Fruit fly (Drosophila melanogaster) whole organism, embryonic: ENCODE results near the gene CG17349.
A peak's percentile ranks its signal among the peaks of the same experiment; 100 is the strongest.

Source experiments
- BEAF-32 ChIP-seq: fragments of 200-800 bp; sonication (Bioruptor generic); optimal IDR thresholded peaks from 3 replicates; lab custom pipeline; 2017; ENCODE audit warnings: missing biosample characterization, missing genetic modification characterization, mild to moderate bottlenecking, moderate library complexity, missing genetic modification reagents
- Bdp1 ChIP-seq: fragments of 200-800 bp; sonication (Bioruptor generic); optimal IDR thresholded peaks from 3 replicates; lab custom pipeline; 2016; ENCODE audit warnings: missing biosample characterization, missing genetic modification characterization
- CG10267 ChIP-seq: fragments of 200-800 bp; sonication (Bioruptor generic); optimal IDR thresholded peaks from 2 replicates; lab custom pipeline; 2018; ENCODE audit warnings: missing biosample characterization, mild to moderate bottlenecking, missing genetic modification characterization, moderate library complexity
- CG10979 ChIP-seq: fragments of 200-800 bp; sonication (Bioruptor generic); optimal IDR thresholded peaks from 2 replicates; lab custom pipeline; 2018; ENCODE audit warnings: missing biosample characterization, mild to moderate bottlenecking, missing genetic modification characterization, moderate library complexity
- CG11695 ChIP-seq: fragments of 200-800 bp; sonication (Bioruptor generic); IDR thresholded peaks from 3 replicates; pipeline ENCODE4 v1.3.6; 2022; ENCODE audit warnings: missing biosample characterization, missing genetic modification characterization
- CG12744 ChIP-seq: fragments of 200-800 bp; sonication (Bioruptor generic); optimal IDR thresholded peaks from 2 replicates; lab custom pipeline; 2016; ENCODE audit warnings: missing biosample characterization, missing genetic modification characterization
- CG13287 ChIP-seq: fragments of 200-800 bp; sonication (Bioruptor generic); IDR thresholded peaks from 2 replicates; pipeline ENCODE4 v1.3.6; 2022; ENCODE audit warnings: missing biosample characterization, missing genetic modification characterization; ENCODE audit not compliant: partially characterized antibody
- CG14710 ChIP-seq: fragments of 200-800 bp; sonication (Bioruptor generic); optimal IDR thresholded peaks from 3 replicates; lab custom pipeline; 2019; ENCODE audit warnings: missing biosample characterization, mild to moderate bottlenecking, missing genetic modification characterization, moderate library complexity
- CG15269 ChIP-seq: fragments of 200-800 bp; sonication (Bioruptor generic); optimal IDR thresholded peaks from 2 replicates; lab custom pipeline; 2018; ENCODE audit warnings: missing biosample characterization, mild to moderate bottlenecking, missing genetic modification characterization, moderate library complexity
- CG15696 ChIP-seq: fragments of 200-800 bp; sonication (Bioruptor generic); optimal IDR thresholded peaks from 2 replicates; lab custom pipeline; 2019; ENCODE audit warnings: missing biosample characterization, mild to moderate bottlenecking, missing genetic modification characterization, moderate library complexity
- CG17359 ChIP-seq: fragments of 200-800 bp; sonication (Bioruptor generic); optimal IDR thresholded peaks from 3 replicates; lab custom pipeline; 2018; ENCODE audit warnings: missing biosample characterization, mild to moderate bottlenecking, missing genetic modification characterization, moderate library complexity
- CG2120 ChIP-seq: fragments of 200-800 bp; sonication (Bioruptor generic); optimal IDR thresholded peaks from 3 replicates; lab custom pipeline; 2016; ENCODE audit warnings: missing biosample characterization, missing genetic modification characterization
- CG2199 ChIP-seq: fragments of 200-800 bp; sonication (Bioruptor generic); IDR thresholded peaks from 3 replicates; pipeline ENCODE4 v1.3.6; 2022; ENCODE audit warnings: missing biosample characterization, missing genetic modification characterization
- CG30403 ChIP-seq: fragments of 200-800 bp; sonication (Bioruptor generic); optimal IDR thresholded peaks from 3 replicates; lab custom pipeline; 2016; ENCODE audit warnings: missing biosample characterization, missing genetic modification characterization
- CG31441 ChIP-seq: fragments of 200-800 bp; sonication (Bioruptor generic); IDR thresholded peaks from 2 replicates; pipeline ENCODE4 v1.3.6; 2022; ENCODE audit warnings: missing biosample characterization, missing genetic modification characterization
- CG4360 ChIP-seq: fragments of 200-800 bp; sonication (Bioruptor generic); IDR thresholded peaks from 2 replicates; pipeline ENCODE4 v1.3.6; 2022; ENCODE audit warnings: missing biosample characterization, missing genetic modification characterization
- CG4424 ChIP-seq: fragments of 200-800 bp; sonication (Bioruptor generic); optimal IDR thresholded peaks from 3 replicates; lab custom pipeline; 2016; ENCODE audit warnings: missing biosample characterization, missing genetic modification characterization
- CG6813 ChIP-seq: fragments of 200-800 bp; sonication (Bioruptor generic); optimal IDR thresholded peaks from 2 replicates; lab custom pipeline; 2017; ENCODE audit warnings: missing biosample characterization, missing genetic modification characterization, mild to moderate bottlenecking, moderate library complexity, missing genetic modification reagents
- CG7372 ChIP-seq: fragments of 200-800 bp; sonication (Bioruptor generic); IDR thresholded peaks from 2 replicates; pipeline ENCODE4 v1.3.6; 2022; ENCODE audit warnings: missing biosample characterization, missing genetic modification characterization
- CG7786 ChIP-seq: fragments of 200-800 bp; sonication (Bioruptor generic); optimal IDR thresholded peaks from 2 replicates; lab custom pipeline; 2016; ENCODE audit warnings: missing biosample characterization, missing genetic modification characterization
- CG7839 ChIP-seq: fragments of 200-800 bp; sonication (Bioruptor generic); optimal IDR thresholded peaks from 3 replicates; lab custom pipeline; 2018; ENCODE audit warnings: missing biosample characterization, mild to moderate bottlenecking, missing genetic modification characterization, moderate library complexity
- CoRest ChIP-seq: fragments of 200-800 bp; sonication (Bioruptor generic); optimal IDR thresholded peaks from 3 replicates; lab custom pipeline; 2018; ENCODE audit warnings: missing biosample characterization, mild to moderate bottlenecking, missing genetic modification characterization, moderate library complexity
- E2f2 ChIP-seq: fragments of 200-800 bp; sonication (Bioruptor generic); IDR thresholded peaks from 2 replicates; pipeline ENCODE4 v1.3.6; 2022; ENCODE audit warnings: missing biosample characterization, missing genetic modification characterization
- Gug ChIP-seq: fragments of 200-800 bp; sonication (Bioruptor generic); IDR thresholded peaks from 4 replicates; pipeline ENCODE4 v1.3.6; 2022; ENCODE audit warnings: missing biosample characterization, missing genetic modification characterization
- Hmx ChIP-seq: fragments of 200-800 bp; sonication (Bioruptor generic); optimal IDR thresholded peaks from 2 replicates; lab custom pipeline; 2016; ENCODE audit warnings: missing biosample characterization, missing genetic modification characterization
- MESR4 ChIP-seq: fragments of 200-800 bp; sonication (Bioruptor generic); optimal IDR thresholded peaks from 2 replicates; lab custom pipeline; 2018; ENCODE audit warnings: missing biosample characterization, mild to moderate bottlenecking, missing genetic modification characterization, moderate library complexity
- Neu2 ChIP-seq: fragments of 200-800 bp; sonication (Bioruptor generic); optimal IDR thresholded peaks from 3 replicates; lab custom pipeline; 2016; ENCODE audit warnings: missing biosample characterization, missing genetic modification characterization, borderline replicate concordance
- Ptx1 ChIP-seq: fragments of 200-800 bp; sonication (Bioruptor generic); IDR thresholded peaks from 2 replicates; pipeline ENCODE4 v1.3.6; 2022; ENCODE audit warnings: missing biosample characterization, missing genetic modification characterization
- Sox102F ChIP-seq: fragments of 200-800 bp; sonication (Bioruptor generic); optimal IDR thresholded peaks from 2 replicates; lab custom pipeline; 2018; ENCODE audit warnings: missing biosample characterization, mild to moderate bottlenecking, missing genetic modification characterization, moderate library complexity
- abd-A ChIP-seq: fragments of 200-800 bp; sonication (Bioruptor generic); optimal IDR thresholded peaks from 3 replicates; lab custom pipeline; 2019; ENCODE audit warnings: missing biosample characterization, mild to moderate bottlenecking, missing genetic modification characterization, moderate library complexity
- az2 ChIP-seq: fragments of 200-800 bp; sonication (Bioruptor generic); optimal IDR thresholded peaks from 3 replicates; lab custom pipeline; 2016; ENCODE audit warnings: missing biosample characterization, missing genetic modification characterization
- bigmax ChIP-seq: fragments of 200-800 bp; sonication (Bioruptor generic); optimal IDR thresholded peaks from 2 replicates; lab custom pipeline; 2018; ENCODE audit warnings: missing biosample characterization, mild to moderate bottlenecking, missing genetic modification characterization
- en ChIP-seq: fragments of 200-800 bp; sonication (Bioruptor generic); optimal IDR thresholded peaks from 2 replicates; lab custom pipeline; 2016; ENCODE audit warnings: missing biosample characterization, missing genetic modification characterization
- esg ChIP-seq: fragments of 200-800 bp; sonication (Bioruptor generic); conservative IDR thresholded peaks from 2 replicates; pipeline ENCODE4 v1.3.6; 2022; ENCODE audit warnings: missing biosample characterization, missing genetic modification characterization
- fd96Cb ChIP-seq: fragments of 200-800 bp; sonication (Bioruptor generic); optimal IDR thresholded peaks from 2 replicates; lab custom pipeline; 2018; ENCODE audit warnings: missing biosample characterization, mild to moderate bottlenecking, missing genetic modification characterization, moderate library complexity
- grau ChIP-seq: fragments of 200-800 bp; optimal IDR thresholded peaks from 3 replicates; lab custom pipeline; 2019; ENCODE audit warnings: missing biosample characterization, mild to moderate bottlenecking, missing genetic modification characterization, moderate library complexity
- gsb-n ChIP-seq: fragments of 200-800 bp; sonication (Bioruptor generic); optimal IDR thresholded peaks from 3 replicates; lab custom pipeline; 2018; ENCODE audit warnings: missing biosample characterization, mild to moderate bottlenecking, missing genetic modification characterization
- kay ChIP-seq: fragments of 200-800 bp; sonication (Bioruptor generic); optimal IDR thresholded peaks from 2 replicates; lab custom pipeline; 2016; ENCODE audit warnings: missing biosample characterization, missing genetic modification characterization
- mirr ChIP-seq: fragments of 200-800 bp; sonication (Bioruptor generic); optimal IDR thresholded peaks from 3 replicates; lab custom pipeline; 2018; ENCODE audit warnings: missing biosample characterization, mild to moderate bottlenecking, missing genetic modification characterization
- pan ChIP-seq, 4 experiments: fragments of >200 bp in 3 of 4; fragments of 200-800 bp in 1 of 4; sonication (Bioruptor generic) in 1 of 4; optimal IDR thresholded peaks in 3 of 4; IDR thresholded peaks in 1 of 4; 2 replicates each; pipeline versions ENCODE4 v1.3.6 to Lab custom; 2017 to 2022; ENCODE audit warnings: missing biosample characterization in 2 of 4, missing genetic modification characterization in 2 of 4, mixed read lengths in 1 of 4
- pnt ChIP-seq: fragments of 200-800 bp; sonication (Bioruptor generic); optimal IDR thresholded peaks from 3 replicates; lab custom pipeline; 2016; ENCODE audit warnings: missing biosample characterization, missing genetic modification characterization
- prd ChIP-seq, 3 experiments: fragments of >200 bp in 2 of 3; fragments of 200-800 bp in 1 of 3; sonication (Bioruptor generic) in 1 of 3; optimal IDR thresholded peaks in 2 of 3; IDR thresholded peaks in 1 of 3; 2 replicates in 2 of 3; 3 replicates in 1 of 3; pipeline versions ENCODE4 v1.3.6 to Lab custom; 2017 to 2022; ENCODE audit warnings: missing biosample characterization in 1 of 3, missing genetic modification characterization in 1 of 3
- repo ChIP-seq: fragments of 200-800 bp; sonication (Bioruptor generic); optimal IDR thresholded peaks from 2 replicates; lab custom pipeline; 2016; ENCODE audit warnings: missing biosample characterization, missing genetic modification characterization
- sens ChIP-seq: fragments of 200-800 bp; sonication (Bioruptor generic); peaks from one replicate; lab custom pipeline; 2016; ENCODE audit warnings: missing biosample characterization, missing genetic modification characterization
- sima ChIP-seq: fragments of 200-800 bp; sonication (Bioruptor generic); optimal IDR thresholded peaks from 2 replicates; lab custom pipeline; 2016; ENCODE audit warnings: missing biosample characterization, missing genetic modification characterization
- tgo ChIP-seq: fragments of 200-800 bp; sonication (Bioruptor generic); IDR thresholded peaks from 3 replicates; pipeline ENCODE4 v1.3.6; 2022; ENCODE audit warnings: missing biosample characterization, missing genetic modification characterization
- tin ChIP-seq: fragments of 200-800 bp; sonication (Bioruptor generic); optimal IDR thresholded peaks from 3 replicates; lab custom pipeline; 2016; ENCODE audit warnings: missing biosample characterization, missing genetic modification characterization
- tna ChIP-seq: fragments of 200-800 bp; sonication (Bioruptor generic); IDR thresholded peaks from 2 replicates; pipeline ENCODE4 v1.3.6; 2022; ENCODE audit warnings: missing biosample characterization, missing genetic modification characterization; ENCODE audit not compliant: partially characterized antibody
- trem ChIP-seq: fragments of 200-800 bp; optimal IDR thresholded peaks from 3 replicates; lab custom pipeline; 2019; ENCODE audit warnings: missing biosample characterization, mild to moderate bottlenecking, missing genetic modification characterization, moderate library complexity
- wdn ChIP-seq: fragments of 200-800 bp; sonication (Bioruptor generic); IDR thresholded peaks from 2 replicates; pipeline ENCODE4 v1.3.6; 2022; ENCODE audit warnings: missing biosample characterization, missing genetic modification characterization

The CG17349 gene

dm6 chr2L:19364622-19365021 is 5.6 kb upstream of the CG17349 start (continued):
- TF ChIP-seq prd (optimal IDR thresholded peaks at IDR 0.05; lab: Kevin White, UChicago), result no peak
- TF ChIP-seq prd (GFP tag; IDR thresholded peaks at IDR 0.05; lab: Robert Waterston, UW), result 0 out of 3 replicates have a peak, but pooled peaks have one; percentile 32
- peak; percentile 72 for TF ChIP-seq sens (GFP tag; lab: Kevin White, UChicago)
- TF ChIP-seq Neu2 (GFP tag; lab: Kevin White, UChicago), result no peak
- TF ChIP-seq en, result no peak
- TF ChIP-seq CG2199, result no peak
- TF ChIP-seq CG6813, result no peak
- no peak for TF ChIP-seq E2f2 (GFP tag; lab: Robert Waterston, UW)
- TF ChIP-seq CG12744, result no peak
- TF ChIP-seq kay (GFP tag; lab: Kevin White, UChicago), result no peak
- TF ChIP-seq CG7372, result no peak
- TF ChIP-seq CG17359 (tag; lab: Kevin White, UChicago), result peak; percentile 21
- TF ChIP-seq wdn (GFP tag; lab: Robert Waterston, UW), result no peak
- peak; percentile 25 for TF ChIP-seq az2 (GFP tag; lab: Kevin White, UChicago)
- no peak for TF ChIP-seq CG13287
- peak; percentile 31 for TF ChIP-seq CoRest (tag; lab: Kevin White, UChicago)
- peak; percentile 34 for TF ChIP-seq grau
- TF ChIP-seq fd96Cb (tag; lab: Kevin White, UChicago), result peak; percentile 10
- TF ChIP-seq Ptx1 (GFP tag; lab: Robert Waterston, UW), result no peak
- peak; percentile 45 for TF ChIP-seq CG15696
- TF ChIP-seq Hmx (GFP tag; lab: Kevin White, UChicago), result no peak
- TF ChIP-seq sima (GFP tag; lab: Kevin White, UChicago), result no peak
- no peak for TF ChIP-seq mirr (GFP tag; lab: Kevin White, UChicago)
- TF ChIP-seq bigmax (GFP tag; lab: Kevin White, UChicago), result no peak
- TF ChIP-seq CG10979 (tag; lab: Kevin White, UChicago), result peak; percentile 38
- TF ChIP-seq tna (GFP tag; lab: Robert Waterston, UW), result no peak
- no peak for TF ChIP-seq CG11695
- peak; percentile 43 for TF ChIP-seq CG31441 (GFP tag; lab: Robert Waterston, UW)
- TF ChIP-seq gsb-n (tag; lab: Kevin White, UChicago), result peak; percentile 3
- TF ChIP-seq CG7839 (tag; lab: Kevin White, UChicago), result peak; percentile 36
- TF ChIP-seq Sox102F (GFP tag; lab: Kevin White, UChicago), result peak; percentile 1
- TF ChIP-seq CG10267 (tag; lab: Kevin White, UChicago), result peak; percentile 7
- peak; percentile 38 for TF ChIP-seq CG2120 (GFP tag; lab: Kevin White, UChicago)
- TF ChIP-seq esg (GFP tag; lab: Robert Waterston, UW), result no peak
- TF ChIP-seq pan (optimal IDR thresholded peaks at IDR 0.05; lab: Kevin White, UChicago), result no peak
- TF ChIP-seq pan (GFP tag; optimal IDR thresholded peaks at IDR 0.05 in 1 of 2, IDR thresholded peaks at IDR 0.05 in 1 of 2), result peak in 1 of 2 experiments; percentile 7
- no peak for TF ChIP-seq CG7786
- no peak for TF ChIP-seq abd-A (tag; lab: Kevin White, UChicago)
- no peak for TF ChIP-seq MESR4 (GFP tag; lab: Kevin White, UChicago)
- peak; percentile 7 for TF ChIP-seq tin (GFP tag; lab: Kevin White, UChicago)
- TF ChIP-seq CG4424 (GFP tag; lab: Kevin White, UChicago), result peak; percentile 26
- no peak for TF ChIP-seq tgo (GFP tag; lab: Robert Waterston, UW)
- TF ChIP-seq repo, result no peak
- no peak for TF ChIP-seq pnt (GFP tag; lab: Kevin White, UChicago)
- TF ChIP-seq CG15269 (tag; lab: Kevin White, UChicago), result peak; percentile 34
- no peak for TF ChIP-seq Gug (GFP tag; lab: Robert Waterston, UW)
- no peak for TF ChIP-seq CG4360 (GFP tag; lab: Robert Waterston, UW)
- TF ChIP-seq BEAF-32 (GFP tag; lab: Kevin White, UChicago), result no peak
- no peak for TF ChIP-seq Bdp1 (GFP tag; lab: Kevin White, UChicago)
- TF ChIP-seq CG30403 (GFP tag; lab: Kevin White, UChicago), result peak; percentile 32
- TF ChIP-seq CG14710 (tag; lab: Kevin White, UChicago), result peak; percentile 5
- no peak for TF ChIP-seq trem (tag; lab: Kevin White, UChicago)
